Fruit fly (Drosophila melanogaster): ENCODE data around the gene MED17.

The MED17 gene

dm6 chr3R:18171983-18172967, 16.6 kb upstream of the MED17 start (continued):
- TF ChIP-seq Sry-δ (GFP tag; optimal IDR thresholded peaks at IDR 0.05): peak; percentile 55
- TF ChIP-seq fru (optimal IDR thresholded peaks at IDR 0.05): no peak
- TF ChIP-seq Drgx (GFP tag; IDR thresholded peaks at IDR 0.05): peak; percentile 69
- TF ChIP-seq gcm (GFP tag; optimal IDR thresholded peaks at IDR 0.05): peak; percentile 92
- peak; percentile 96 for TF ChIP-seq CG18262 (tag; optimal IDR thresholded peaks at IDR 0.05)
- peak; percentile 94 for TF ChIP-seq CG13775 (GFP tag; optimal IDR thresholded peaks at IDR 0.05)

DNA sequence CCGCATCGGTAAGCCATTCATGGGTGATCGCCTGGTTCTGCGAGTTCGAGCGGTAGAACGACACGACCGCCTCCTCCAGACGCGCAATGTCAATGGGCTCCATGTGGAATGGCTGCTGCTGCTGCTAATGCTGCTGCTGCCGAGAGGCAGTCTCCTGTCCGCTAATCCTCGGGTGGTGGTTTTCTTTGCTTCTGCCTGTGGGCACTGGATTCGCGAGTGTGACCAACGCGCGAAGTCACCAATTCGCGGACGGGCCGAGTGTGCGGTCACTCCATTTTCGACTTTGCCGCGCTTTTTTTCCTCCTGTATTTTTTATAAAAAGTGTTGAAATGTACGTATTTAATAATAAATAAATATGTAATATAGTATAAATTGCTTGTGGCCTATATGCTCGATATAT, 5.6 kb upstream of the MED17 start, which contains the start of gene cdm:
Gene cdm, minus strand, starts transcription at position 236 of the 400 bp plus-strand sequence.
- TF ChIP-seq gro (GFP tag; optimal IDR thresholded peaks at IDR 0.05) (no peak), bbx (GFP tag; IDR thresholded peaks at IDR 0.05; ENCODE audit: partially characterized antibody) (peak; percentile 16; the same call in 1 of the 2 replicates), amos (GFP tag; IDR thresholded peaks at IDR 0.05; ENCODE audit: partially characterized antibody) (0 out of 2 replicates have a peak, but pooled peaks have one; percentile 3), CG3407 (GFP tag; optimal IDR thresholded peaks at IDR 0.05) (no peak), CG6683 (GFP tag; optimal IDR thresholded peaks at IDR 0.05) (no peak), ara (GFP tag; IDR thresholded peaks at IDR 0.05) (no peak), HmgZ (tag; optimal IDR thresholded peaks at IDR 0.05) (peak; percentile 4), CG17186 (GFP tag; optimal IDR thresholded peaks at IDR 0.05) (peak; percentile 19), Med (GFP tag) (peak; percentile 80), unc-4 (GFP tag; IDR thresholded peaks at IDR 0.05; ENCODE audit: partially characterized antibody) (peak; percentile 21; the same call in 1 of the 2 replicates), CG6765 (GFP tag; optimal IDR thresholded peaks at IDR 0.05) (peak; percentile 6), CG4707 (GFP tag; optimal IDR thresholded peaks at IDR 0.05) (no peak), gfzf (GFP tag; optimal IDR thresholded peaks at IDR 0.05) (peak; percentile 79), bsh (GFP tag; optimal IDR thresholded peaks at IDR 0.05) (no peak), CG4282 (GFP tag; optimal IDR thresholded peaks at IDR 0.05) (no peak), Hand (GFP tag; optimal IDR thresholded peaks at IDR 0.05) (no peak), TFAM (GFP tag; optimal IDR thresholded peaks at IDR 0.05) (no peak), sna (GFP tag; IDR thresholded peaks at IDR 0.05; ENCODE audit: partially characterized antibody) (peak; percentile 27; the same call in 1 of the 2 replicates), E2f1 (GFP tag; IDR thresholded peaks at IDR 0.05) (peak; percentile 71; the same call in 1 of the 2 replicates), HLH54F (GFP tag; optimal IDR thresholded peaks at IDR 0.05) (no peak), Hmx (GFP tag; optimal IDR thresholded peaks at IDR 0.05) (no peak), Opbp (GFP tag; IDR thresholded peaks at IDR 0.05; ENCODE audit: partially characterized antibody) (peak; percentile 45; the same call in 1 of the 3 replicates), ken (GFP tag; IDR thresholded peaks at IDR 0.05) (0 out of 3 replicates have a peak, but pooled peaks have one; percentile 32), Bgb (GFP tag; IDR thresholded peaks at IDR 0.05; ENCODE audit: partially characterized antibody) (peak; percentile 42; the same call in 1 of the 2 replicates), Neu2 (GFP tag; optimal IDR thresholded peaks at IDR 0.05; ENCODE audit: borderline replicate concordance) (no peak), dmrt11E (tag; optimal IDR thresholded peaks at IDR 0.05) (no peak), Elba2 (GFP tag; optimal IDR thresholded peaks at IDR 0.05) (peak; percentile 32), vnd (GFP tag; IDR thresholded peaks at IDR 0.05; ENCODE audit: partially characterized antibody) (no peak), stc (GFP tag; IDR thresholded peaks at IDR 0.05) (no peak), z (GFP tag; IDR thresholded peaks at IDR 0.05) (0 out of 3 replicates have a peak, but pooled peaks have one; percentile 35), CG8388 (GFP tag; optimal IDR thresholded peaks at IDR 0.05) (no peak), CG7928 (GFP tag; optimal IDR thresholded peaks at IDR 0.05) (no peak), CG16813 (GFP tag; IDR thresholded peaks at IDR 0.05; ENCODE audit: partially characterized antibody) (no peak), MESR4 (GFP tag; optimal IDR thresholded peaks at IDR 0.05) (peak; percentile 94), CG2116 (GFP tag; optimal IDR thresholded peaks at IDR 0.05) (peak; percentile 27), CTCF (GFP tag; optimal IDR thresholded peaks at IDR 0.05) (no peak), pros (GFP tag; optimal IDR thresholded peaks at IDR 0.05) (no peak), vfl (GFP tag; optimal IDR thresholded peaks at IDR 0.05) (no peak), ewg (GFP tag; optimal IDR thresholded peaks at IDR 0.05) (peak; percentile 62), Dref (GFP tag; IDR thresholded peaks at IDR 0.05) (peak; percentile 31; the same call in 1 of the 2 replicates)
